Worm (Caenorhabditis elegans) whole organism, late embryonic: ENCODE measurements around the gene F25B3.4.

Experiments
- F13H6.1 ChIP-seq: sonication (generic microtip); optimal IDR thresholded peaks from 2 replicates; lab custom pipeline; 2016; ENCODE audit warnings: missing genetic modification characterization, missing compliant biosample characterization
- ama-1 ChIP-seq: fragments of 150-350 bp; optimal IDR thresholded peaks from 2 replicates; lab custom pipeline; 2014
- ceh-19 ChIP-seq: fragments of 200-800 bp; sonication (Bioruptor generic); optimal IDR thresholded peaks from 2 replicates; lab custom pipeline; 2018; ENCODE audit warnings: mild to moderate bottlenecking, missing genetic modification characterization, missing compliant biosample characterization
- che-1 ChIP-seq: sonication (generic microtip); optimal IDR thresholded peaks from 2 replicates; lab custom pipeline; 2016; ENCODE audit warnings: mild to moderate bottlenecking, missing genetic modification characterization, missing compliant biosample characterization
- nhr-11 ChIP-seq: fragments of 150-350 bp; optimal IDR thresholded peaks from 2 replicates; lab custom pipeline; 2014; ENCODE audit warnings: missing biosample characterization, missing genetic modification characterization
- rnt-1 ChIP-seq: sonication (generic microtip); optimal IDR thresholded peaks from 2 replicates; lab custom pipeline; 2016; ENCODE audit warnings: missing genetic modification characterization, missing compliant biosample characterization
- syd-9 ChIP-seq: sonication (generic microtip); optimal IDR thresholded peaks from 2 replicates; lab custom pipeline; 2016; ENCODE audit warnings: mild to moderate bottlenecking, missing genetic modification characterization, moderate library complexity, missing compliant biosample characterization
- unc-42 ChIP-seq: sonication (generic microtip); optimal IDR thresholded peaks from 2 replicates; lab custom pipeline; 2016; ENCODE audit warnings: missing genotype, missing genetic modification characterization, missing compliant biosample characterization
- unc-55 ChIP-seq: sonication (generic microtip); optimal IDR thresholded peaks from 2 replicates; lab custom pipeline; 2017; ENCODE audit warnings: missing biosample characterization, missing genetic modification reagents, missing genetic modification characterization

ce11 chrV:9571056-9571455, 2.4 kb upstream of the F25B3.4 start:
- TF ChIP-seq ama-1 (lab: Kevin White, UChicago) = no peak
- no peak for TF ChIP-seq unc-42 (tag; lab: Kevin White, UChicago)
- TF ChIP-seq nhr-11 = no peak
- TF ChIP-seq syd-9 (tag; lab: Kevin White, UChicago) = no peak
- TF ChIP-seq F13H6.1 (tag; lab: Kevin White, UChicago) = no peak
- TF ChIP-seq ceh-19 (GFP tag; lab: Kevin White, UChicago) = no peak
- no peak for TF ChIP-seq unc-55 (GFP tag; lab: Kevin White, UChicago)
- no peak for TF ChIP-seq che-1 (tag; lab: Kevin White, UChicago)
- TF ChIP-seq rnt-1 (tag; lab: Kevin White, UChicago) = no peak
